Worm (Caenorhabditis elegans) whole organism, midembryonic: ENCODE data around the gene mdt-15.

Experiments used
- T22C8.4 ChIP-seq: fragments of 200-800 bp; sonication (Bioruptor generic); IDR thresholded peaks from 2 replicates; pipeline ENCODE4 v1.3.6; 2022; ENCODE audit warnings: missing genetic modification characterization, missing compliant biosample characterization
- cog-1 ChIP-seq: sonication (generic microtip); optimal IDR thresholded peaks from 2 replicates; lab custom pipeline; 2016; ENCODE audit warnings: missing genetic modification characterization, missing compliant biosample characterization
- flt-1 ChIP-seq: fragments of 200-800 bp; sonication (Bioruptor generic); IDR thresholded peaks from 2 replicates; pipeline ENCODE4 v1.3.6; 2022; ENCODE audit warnings: missing genetic modification characterization, missing compliant biosample characterization
- klf-2 ChIP-seq: fragments of 200-800 bp; sonication (Bioruptor generic); conservative IDR thresholded peaks from 2 replicates; pipeline ENCODE4 v1.3.6; 2022; ENCODE audit warnings: missing genetic modification reagents, missing genetic modification characterization, missing compliant biosample characterization
- med-1 ChIP-seq: sonication (generic microtip); optimal IDR thresholded peaks from 2 replicates; lab custom pipeline; 2017; ENCODE audit warnings: missing genetic modification characterization, mild to moderate bottlenecking, missing compliant biosample characterization, antibody characterized with exemption, missing genetic modification reagents; ENCODE audit not compliant: insufficient read depth
- ref-1 ChIP-seq: fragments of 200-800 bp; sonication (Bioruptor generic); conservative IDR thresholded peaks from 2 replicates; pipeline ENCODE4 v1.3.6; 2022; ENCODE audit warnings: missing genetic modification reagents, missing genetic modification characterization, missing compliant biosample characterization
- tab-1 ChIP-seq: fragments of 200-800 bp; sonication (Bioruptor generic); IDR thresholded peaks from 2 replicates; pipeline ENCODE4 v1.3.6; 2022; ENCODE audit warnings: missing genetic modification characterization, missing compliant biosample characterization
- ztf-29 ChIP-seq: fragments of 200-800 bp; sonication (Bioruptor generic); IDR thresholded peaks from 2 replicates; pipeline ENCODE4 v1.3.6; 2022; ENCODE audit warnings: missing genetic modification reagents, missing genetic modification characterization, missing compliant biosample characterization

DNA sequence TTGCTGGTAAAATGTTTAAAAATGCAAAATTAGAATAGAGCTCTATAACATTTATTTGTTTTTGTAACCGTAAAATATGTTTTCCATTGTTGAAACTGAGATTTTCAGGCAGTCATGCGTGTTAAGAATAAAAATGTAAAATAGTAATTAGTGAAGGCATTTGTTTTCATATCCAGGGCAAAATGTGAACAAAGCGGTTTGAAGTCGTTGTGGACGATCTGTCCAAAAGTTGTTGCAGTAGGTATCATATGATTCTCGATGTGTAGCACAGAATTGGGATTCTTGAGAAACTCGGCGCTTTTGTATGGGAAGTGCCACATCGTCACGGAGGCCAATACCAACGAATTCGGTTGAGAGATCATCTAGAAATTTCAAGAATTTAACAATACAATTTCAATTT, 48.7 kb upstream of the mdt-15 start:
- TF ChIP-seq ztf-29, result no peak
- TF ChIP-seq med-1, result no peak
- TF ChIP-seq klf-2 (GFP tag; lab: Robert Waterston, UW), result no peak
- TF ChIP-seq T22C8.4 (GFP tag; lab: Robert Waterston, UW), result no peak
- no peak for TF ChIP-seq flt-1 (GFP tag; lab: Robert Waterston, UW)
- no peak for TF ChIP-seq cog-1 (tag; lab: Kevin White, UChicago)
- TF ChIP-seq ref-1 (GFP tag; lab: Robert Waterston, UW), result no peak
- no peak for TF ChIP-seq tab-1 (GFP tag; lab: Robert Waterston, UW)
